Worm (Caenorhabditis elegans): ENCODE measurements around the gene str-150.
A peak's percentile ranks its signal among the peaks of the same experiment; 100 is the strongest.

The str-150 gene

DNA sequence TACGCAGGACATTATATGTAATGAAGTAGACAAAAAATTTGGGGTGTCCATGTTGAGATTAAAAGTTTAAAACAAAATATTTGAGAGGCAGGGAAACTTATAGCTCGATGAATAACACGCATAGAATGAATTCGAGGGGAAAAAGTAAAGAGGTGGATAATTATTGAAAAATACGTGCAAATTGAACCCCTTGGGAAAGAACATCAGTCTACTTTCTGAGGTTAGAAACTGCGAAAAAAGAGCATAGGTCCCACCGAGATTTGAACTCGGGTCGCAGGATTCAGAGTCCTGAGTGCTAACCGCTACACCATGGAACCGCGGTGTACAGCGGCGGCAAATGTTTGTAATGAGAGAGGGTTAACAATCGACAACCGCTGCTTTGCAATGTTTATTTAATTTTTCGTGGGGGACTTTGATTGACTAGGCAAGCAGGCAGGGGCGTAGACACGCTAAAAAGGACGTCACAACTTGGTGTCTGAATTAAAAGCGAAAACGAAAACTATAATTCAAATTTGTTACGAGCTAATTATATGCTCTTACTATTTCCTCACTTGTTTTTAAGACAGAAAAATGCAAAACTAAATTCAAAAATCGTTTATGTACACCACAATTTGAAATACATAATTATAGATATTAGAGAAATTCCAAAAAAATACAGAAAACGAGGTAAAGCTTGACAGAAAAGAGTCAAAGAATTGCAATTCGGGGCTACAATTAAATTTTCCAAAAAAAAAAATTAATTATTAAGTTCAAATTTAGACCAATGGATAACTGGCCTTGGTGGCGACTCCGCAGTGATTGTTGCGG, 9.1 kb downstream of the str-150 start, which contains the start of gene srh-269:
srh-269 (minus strand) TSS at position 51 of the 807 bp plus-strand sequence.
- TF ChIP-seq ZK546.5 (tag; optimal IDR thresholded peaks at IDR 0.05), result no peak
- TF ChIP-seq hmg-11 (tag; optimal IDR thresholded peaks at IDR 0.05), result peak; percentile 85
- TF ChIP-seq unc-39 (tag; optimal IDR thresholded peaks at IDR 0.05), result no peak
- peak; percentile 95 for TF ChIP-seq ama-1 (optimal IDR thresholded peaks at IDR 0.05)
- no peak for TF ChIP-seq nhr-77 (tag; optimal IDR thresholded peaks at IDR 0.05)
- TF ChIP-seq nhr-25 (tag; optimal IDR thresholded peaks at IDR 0.05), result no peak
- no peak for TF ChIP-seq tbx-2 (tag; optimal IDR thresholded peaks at IDR 0.05)
- no peak for TF ChIP-seq nhr-23 (tag; optimal IDR thresholded peaks at IDR 0.05)
- TF ChIP-seq lin-15B (tag; optimal IDR thresholded peaks at IDR 0.05), result no peak
- TF ChIP-seq nhr-67 (tag; optimal IDR thresholded peaks at IDR 0.05), result no peak
- no peak for TF ChIP-seq ceh-28 (tag; optimal IDR thresholded peaks at IDR 0.05)
- TF ChIP-seq R02D3.7 (tag; optimal IDR thresholded peaks at IDR 0.05), result no peak
- TF ChIP-seq eor-1 (tag; optimal IDR thresholded peaks at IDR 0.05), result no peak
- TF ChIP-seq jun-1 (tag; optimal IDR thresholded peaks at IDR 0.05), result peak; percentile 18
- TF ChIP-seq sea-2 (GFP tag; optimal IDR thresholded peaks at IDR 0.05), result no peak
- no peak for TF ChIP-seq zag-1 (tag; optimal IDR thresholded peaks at IDR 0.05)
- TF ChIP-seq ztf-4 (tag; optimal IDR thresholded peaks at IDR 0.05), result peak; percentile 56
- peak; percentile 32 for TF ChIP-seq pqm-1 (tag; optimal IDR thresholded peaks at IDR 0.05)
- peak; percentile 41 for TF ChIP-seq lin-39 (tag; optimal IDR thresholded peaks at IDR 0.05)
- TF ChIP-seq ceh-16 (tag; optimal IDR thresholded peaks at IDR 0.05), result no peak
- TF ChIP-seq nfya-1 (tag; optimal IDR thresholded peaks at IDR 0.05; ENCODE audit: insufficient read depth), result peak; percentile 46
- TF ChIP-seq egl-5 (tag; optimal IDR thresholded peaks at IDR 0.05), result no peak
- TF ChIP-seq elt-2 (tag; optimal IDR thresholded peaks at IDR 0.05), result peak; percentile 61
- no peak for TF ChIP-seq skn-1 (tag; optimal IDR thresholded peaks at IDR 0.05)
- no peak for TF ChIP-seq ceh-9 (tag; optimal IDR thresholded peaks at IDR 0.05)
- TF ChIP-seq nhr-43 (tag; optimal IDR thresholded peaks at IDR 0.05; ENCODE audit: poor library complexity, severe bottlenecking), result peak; percentile 71
- peak; percentile 33 for TF ChIP-seq egl-27 (tag; optimal IDR thresholded peaks at IDR 0.05)
- TF ChIP-seq ceh-82 (tag; optimal IDR thresholded peaks at IDR 0.05), result no peak
- peak; percentile 47 for TF ChIP-seq snpc-4 (tag; optimal IDR thresholded peaks at IDR 0.05)
- peak; percentile 68 for TF ChIP-seq fos-1 (tag; optimal IDR thresholded peaks at IDR 0.05)
- no peak for TF ChIP-seq daf-12 (tag; optimal IDR thresholded peaks at IDR 0.05)
- TF ChIP-seq fkh-2 (tag; optimal IDR thresholded peaks at IDR 0.05), result no peak
- TF ChIP-seq lsy-12 (tag; optimal IDR thresholded peaks at IDR 0.05), result peak; percentile 67
- no peak for TF ChIP-seq mml-1 (tag; optimal IDR thresholded peaks at IDR 0.05)
- no peak for TF ChIP-seq ztf-11 (tag; optimal IDR thresholded peaks at IDR 0.05)

DNA sequence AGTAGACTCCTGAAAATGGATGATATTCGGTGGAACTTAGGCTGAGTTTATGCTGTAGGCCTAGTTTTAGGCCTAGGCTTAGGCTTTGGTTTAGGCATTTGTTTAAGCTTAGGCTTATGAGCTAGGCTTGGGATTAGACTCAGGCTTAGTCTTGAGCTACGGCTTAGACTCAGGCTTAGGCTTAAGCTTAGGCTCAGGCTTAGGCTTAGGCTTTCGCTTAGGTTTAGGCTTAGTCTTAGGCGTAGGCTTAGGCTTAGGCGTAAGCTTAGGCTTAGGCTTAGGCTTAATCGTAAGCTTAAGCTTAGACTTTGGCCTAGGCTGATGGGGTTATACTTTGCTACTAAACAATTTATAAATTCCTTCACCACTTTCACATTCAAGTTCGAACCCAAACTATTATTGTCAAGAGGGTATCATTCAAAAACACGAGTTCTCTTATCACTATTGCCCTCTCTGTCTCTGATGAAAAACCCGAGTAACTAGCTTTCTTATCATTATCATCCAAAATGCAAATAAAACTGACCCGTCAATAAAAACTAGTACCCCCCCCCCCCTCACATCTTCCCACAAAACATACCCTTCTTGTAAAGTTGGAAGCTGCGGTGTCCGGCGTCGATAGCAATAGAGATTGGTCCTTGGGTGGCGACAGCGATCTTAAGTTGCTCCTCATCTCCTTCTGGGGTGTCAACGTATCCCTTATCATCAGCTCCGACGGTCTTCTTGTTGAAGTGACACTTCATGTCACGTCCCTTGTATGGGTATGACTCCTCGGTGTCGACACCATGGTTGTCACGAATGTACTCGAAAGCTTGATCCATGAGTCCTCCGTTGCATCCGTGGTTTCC, 10.1 kb downstream of the str-150 start:
- TF ChIP-seq pqm-1 (tag; optimal IDR thresholded peaks at IDR 0.05) (peak; percentile 44), ama-1 (optimal IDR thresholded peaks at IDR 0.05) (peak; percentile 55), nhr-43 (tag; optimal IDR thresholded peaks at IDR 0.05; ENCODE audit: poor library complexity, severe bottlenecking) (peak; percentile 56), fkh-10 (GFP tag; optimal IDR thresholded peaks at IDR 0.05) (no peak), pha-4 (tag; optimal IDR thresholded peaks at IDR 0.05) (peak; percentile 30), elt-2 (tag; optimal IDR thresholded peaks at IDR 0.05) (peak; percentile 82), hmg-11 (tag; optimal IDR thresholded peaks at IDR 0.05) (no peak), lin-39 (tag; optimal IDR thresholded peaks at IDR 0.05) (no peak)

ce11 chrV:16593792-16594059, 10.7 kb downstream of the str-150 start:
- TF ChIP-seq skn-1 (tag; optimal IDR thresholded peaks at IDR 0.05) (no peak), ZK546.5 (tag; optimal IDR thresholded peaks at IDR 0.05) (no peak), nhr-67 (tag; optimal IDR thresholded peaks at IDR 0.05) (no peak), eor-1 (tag; optimal IDR thresholded peaks at IDR 0.05) (no peak), hmg-11 (tag; optimal IDR thresholded peaks at IDR 0.05) (no peak), ceh-82 (tag; optimal IDR thresholded peaks at IDR 0.05) (no peak), nfya-1 (tag; optimal IDR thresholded peaks at IDR 0.05; ENCODE audit: insufficient read depth) (no peak), ceh-16 (tag; optimal IDR thresholded peaks at IDR 0.05) (no peak), elt-1 (tag; optimal IDR thresholded peaks at IDR 0.05) (no peak), pqm-1 (tag; optimal IDR thresholded peaks at IDR 0.05) (no peak), mml-1 (tag; optimal IDR thresholded peaks at IDR 0.05) (no peak), unc-62 (GFP tag; optimal IDR thresholded peaks at IDR 0.05) (no peak), aly-2 (tag; optimal IDR thresholded peaks at IDR 0.05) (no peak)

All from whole organism, L3 larva.